Worm (Caenorhabditis elegans) whole organism, young adult: Measurements from ENCODE around the gene sri-27.
"Not testable (repeated sequence)": the region's sequence is repeated elsewhere in the genome, so short reads cannot be mapped to it uniquely, and the experiment has no call there.

Experiments
- hmg-20 ChIP-seq: fragments of 200-800 bp; sonication (Bioruptor generic); IDR thresholded peaks from 2 replicates; pipeline ENCODE4 v1.3.6; 2022; ENCODE audit warnings: missing genetic modification reagents, missing genetic modification characterization, missing compliant biosample characterization
- lsy-27 ChIP-seq: sonication (generic microtip); optimal IDR thresholded peaks from 2 replicates; lab custom pipeline; 2017; ENCODE audit warnings: missing genetic modification characterization, mild to moderate bottlenecking, missing compliant biosample characterization, antibody characterized with exemption, missing genotype, borderline replicate concordance; ENCODE audit not compliant: insufficient read depth
- pha-4 ChIP-seq: fragments of 150-350 bp; sonication (generic microtip); optimal IDR thresholded peaks from 2 replicates; lab custom pipeline; 2014; ENCODE audit warnings: missing biosample characterization, missing genetic modification reagents, missing genetic modification characterization
- rpc-1 ChIP-seq, 2 experiments: fragments of 150-350 bp in 1 of 2; sonication (generic microtip) in 1 of 2; optimal IDR thresholded peaks; 2 replicates each; lab custom pipeline; 2014 to 2018; ENCODE audit warnings: missing biosample characterization in 1 of 2, missing genetic modification characterization in 1 of 2, missing genetic modification reagents in 1 of 2, missing genotype in 1 of 2
- snpc-4 ChIP-seq, 5 experiments: fragments of 150-350 bp in 1 of 5; sonication (generic microtip) in 4 of 5; optimal IDR thresholded peaks; 2 replicates each; lab custom pipeline; 2014 to 2018; ENCODE audit warnings: missing genetic modification characterization in 5 of 5, missing biosample characterization in 3 of 5, antibody characterized with exemption in 2 of 5, mild to moderate bottlenecking in 2 of 5, missing compliant biosample characterization in 2 of 5, missing genotype in 2 of 5, moderate library complexity in 2 of 5, missing genetic modification reagents in 1 of 5
- unc-62 ChIP-seq: fragments of 150-350 bp; optimal IDR thresholded peaks from 2 replicates; lab custom pipeline; 2014; ENCODE audit warnings: missing biosample characterization, missing genetic modification reagents, missing genetic modification characterization

DNA sequence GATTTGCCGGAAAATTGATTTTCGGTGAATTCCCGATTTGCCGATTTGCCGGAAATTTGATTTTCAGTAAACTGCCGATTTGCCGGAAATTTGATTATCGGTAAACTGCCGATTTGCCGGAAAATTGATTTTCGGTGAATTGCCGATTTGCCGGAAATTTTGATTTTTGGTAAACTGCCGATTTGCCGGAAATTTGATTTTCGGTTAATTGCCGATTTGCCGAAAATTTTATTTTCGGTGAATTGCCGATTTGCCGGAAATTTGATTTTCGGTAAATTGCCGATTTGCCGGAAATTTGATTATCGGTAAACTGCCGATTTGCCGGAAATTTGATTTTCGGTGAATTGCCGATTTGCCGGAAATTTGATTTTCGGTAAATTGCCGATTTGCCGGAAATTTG is 13.0 kb upstream of the sri-27 start:
- not testable (repeated sequence) for TF ChIP-seq pha-4 (tag; lab: Kevin White, UChicago); unc-62; lsy-27 (tag; lab: Kevin White, UChicago); hmg-20 (GFP tag; lab: Robert Waterston, UW); rpc-1 (optimal IDR thresholded peaks at IDR 0.05; lab: Kevin White, UChicago); rpc-1 (tag; optimal IDR thresholded peaks at IDR 0.05; lab: Kevin White, UChicago); snpc-4 (GFP tag; optimal IDR thresholded peaks at IDR 0.05; lab: Kevin White, UChicago); snpc-4 (tag; optimal IDR thresholded peaks at IDR 0.05; lab: Kevin White, UChicago)
